Worm (Caenorhabditis elegans) whole organism, midembryonic: ENCODE data around the gene cutl-29.

Experiments
- T22C8.4 ChIP-seq: fragments of 200-800 bp; sonication (Bioruptor generic); IDR thresholded peaks from 2 replicates; pipeline ENCODE4 v1.3.6; 2022; ENCODE audit warnings: missing genetic modification characterization, missing compliant biosample characterization
- cog-1 ChIP-seq: sonication (generic microtip); optimal IDR thresholded peaks from 2 replicates; lab custom pipeline; 2016; ENCODE audit warnings: missing genetic modification characterization, missing compliant biosample characterization
- flt-1 ChIP-seq: fragments of 200-800 bp; sonication (Bioruptor generic); IDR thresholded peaks from 2 replicates; pipeline ENCODE4 v1.3.6; 2022; ENCODE audit warnings: missing genetic modification characterization, missing compliant biosample characterization
- klf-2 ChIP-seq: fragments of 200-800 bp; sonication (Bioruptor generic); conservative IDR thresholded peaks from 2 replicates; pipeline ENCODE4 v1.3.6; 2022; ENCODE audit warnings: missing genetic modification reagents, missing genetic modification characterization, missing compliant biosample characterization
- med-1 ChIP-seq: sonication (generic microtip); optimal IDR thresholded peaks from 2 replicates; lab custom pipeline; 2017; ENCODE audit warnings: missing genetic modification characterization, mild to moderate bottlenecking, missing compliant biosample characterization, antibody characterized with exemption, missing genetic modification reagents; ENCODE audit not compliant: insufficient read depth
- ref-1 ChIP-seq: fragments of 200-800 bp; sonication (Bioruptor generic); conservative IDR thresholded peaks from 2 replicates; pipeline ENCODE4 v1.3.6; 2022; ENCODE audit warnings: missing genetic modification reagents, missing genetic modification characterization, missing compliant biosample characterization
- tab-1 ChIP-seq: fragments of 200-800 bp; sonication (Bioruptor generic); IDR thresholded peaks from 2 replicates; pipeline ENCODE4 v1.3.6; 2022; ENCODE audit warnings: missing genetic modification characterization, missing compliant biosample characterization
- ztf-23 ChIP-seq: fragments of 200-800 bp; sonication (Bioruptor generic); IDR thresholded peaks from 2 replicates; pipeline ENCODE4 v1.3.6; 2022; ENCODE audit warnings: missing genetic modification reagents, missing genetic modification characterization, missing compliant biosample characterization
- ztf-29 ChIP-seq: fragments of 200-800 bp; sonication (Bioruptor generic); IDR thresholded peaks from 2 replicates; pipeline ENCODE4 v1.3.6; 2022; ENCODE audit warnings: missing genetic modification reagents, missing genetic modification characterization, missing compliant biosample characterization

- TF ChIP-seq ztf-23 (no peak), flt-1 (GFP tag; lab: Robert Waterston, UW) (no peak), tab-1 (no peak), med-1 (GFP tag; lab: Kevin White, UChicago) (no peak), ref-1 (no peak), cog-1 (tag; lab: Kevin White, UChicago) (no peak), klf-2 (no peak), T22C8.4 (GFP tag; lab: Robert Waterston, UW) (no peak), ztf-29 (GFP tag; lab: Robert Waterston, UW) (no peak)
Measured at ce11 chrX:8310747-8311146, 39.9 kb upstream of the cutl-29 start.
